Fruit fly (Drosophila melanogaster) whole organism, embryonic: ENCODE results near the gene CG15332.

ENCODE experiments used
- Ada2b ChIP-seq: fragments of 200-800 bp; sonication (Bioruptor generic); IDR thresholded peaks from 2 replicates; pipeline ENCODE4 v1.3.6; 2022; ENCODE audit warnings: missing biosample characterization, missing genetic modification characterization
- Antp ChIP-seq: fragments of 200-800 bp; sonication (Bioruptor generic); optimal IDR thresholded peaks from 3 replicates; lab custom pipeline; 2016; ENCODE audit warnings: missing biosample characterization, missing genetic modification characterization
- Asciz ChIP-seq: fragments of 200-800 bp; sonication (Bioruptor generic); optimal IDR thresholded peaks from 2 replicates; lab custom pipeline; 2017; ENCODE audit warnings: missing biosample characterization, mild to moderate bottlenecking, missing genetic modification characterization, missing genetic modification reagents
- Atf6 ChIP-seq: fragments of 200-800 bp; sonication (Bioruptor generic); IDR thresholded peaks from 2 replicates; pipeline ENCODE4 v1.3.6; 2022; ENCODE audit warnings: missing biosample characterization, missing genetic modification characterization
- B-H1 ChIP-seq: fragments of 200-800 bp; sonication (Bioruptor generic); IDR thresholded peaks from 3 replicates; pipeline ENCODE4 v1.3.6; 2022; ENCODE audit warnings: missing biosample characterization, missing genetic modification characterization
- CG1233 ChIP-seq: fragments of 200-800 bp; sonication (Bioruptor generic); optimal IDR thresholded peaks from 4 replicates; lab custom pipeline; 2018; ENCODE audit warnings: missing biosample characterization, mild to moderate bottlenecking, missing genetic modification characterization
- CG12391 ChIP-seq: fragments of 200-800 bp; sonication (Bioruptor generic); optimal IDR thresholded peaks from 3 replicates; lab custom pipeline; 2018; ENCODE audit warnings: missing biosample characterization, mild to moderate bottlenecking, missing genetic modification characterization, moderate library complexity
- CG13287 ChIP-seq: fragments of 200-800 bp; sonication (Bioruptor generic); IDR thresholded peaks from 2 replicates; pipeline ENCODE4 v1.3.6; 2022; ENCODE audit warnings: missing biosample characterization, missing genetic modification characterization; ENCODE audit not compliant: partially characterized antibody
- CG15269 ChIP-seq: fragments of 200-800 bp; sonication (Bioruptor generic); optimal IDR thresholded peaks from 2 replicates; lab custom pipeline; 2018; ENCODE audit warnings: missing biosample characterization, mild to moderate bottlenecking, missing genetic modification characterization, moderate library complexity
- CG15514 ChIP-seq: fragments of 200-800 bp; sonication (Bioruptor generic); optimal IDR thresholded peaks from 3 replicates; lab custom pipeline; 2017; ENCODE audit warnings: missing biosample characterization, missing genetic modification characterization, mild to moderate bottlenecking, moderate library complexity, missing genetic modification reagents
- CG17359 ChIP-seq: fragments of 200-800 bp; sonication (Bioruptor generic); optimal IDR thresholded peaks from 3 replicates; lab custom pipeline; 2018; ENCODE audit warnings: missing biosample characterization, mild to moderate bottlenecking, missing genetic modification characterization, moderate library complexity
- CG18476 ChIP-seq: fragments of 200-800 bp; sonication (Bioruptor generic); optimal IDR thresholded peaks from 2 replicates; lab custom pipeline; 2016; ENCODE audit warnings: missing biosample characterization, mild to moderate bottlenecking, missing genetic modification characterization
- CG2889 ChIP-seq: fragments of 200-800 bp; sonication (Bioruptor generic); IDR thresholded peaks from 3 replicates; pipeline ENCODE4 v1.3.6; 2022; ENCODE audit warnings: missing biosample characterization, missing genetic modification characterization
- CG3407 ChIP-seq: fragments of 200-800 bp; sonication (Bioruptor generic); optimal IDR thresholded peaks from 2 replicates; lab custom pipeline; 2018; ENCODE audit warnings: missing biosample characterization, mild to moderate bottlenecking, missing genetic modification characterization
- CG3847 ChIP-seq: fragments of 200-800 bp; sonication (Bioruptor generic); IDR thresholded peaks from 2 replicates; pipeline ENCODE4 v1.3.6; 2022; ENCODE audit warnings: missing biosample characterization, missing genetic modification characterization
- CG43689 ChIP-seq: fragments of 200-800 bp; sonication (Bioruptor generic); IDR thresholded peaks from 2 replicates; pipeline ENCODE4 v1.3.6; 2022; ENCODE audit warnings: missing biosample characterization, missing genetic modification characterization
- CG7357 ChIP-seq: fragments of 200-800 bp; sonication (Bioruptor generic); IDR thresholded peaks from 3 replicates; pipeline ENCODE4 v1.3.6; 2022; ENCODE audit warnings: missing biosample characterization, missing genetic modification characterization
- CG7839 ChIP-seq: fragments of 200-800 bp; sonication (Bioruptor generic); optimal IDR thresholded peaks from 3 replicates; lab custom pipeline; 2018; ENCODE audit warnings: missing biosample characterization, mild to moderate bottlenecking, missing genetic modification characterization, moderate library complexity
- CG7963 ChIP-seq: fragments of 200-800 bp; sonication (Bioruptor generic); IDR thresholded peaks from 3 replicates; pipeline ENCODE4 v1.3.6; 2022; ENCODE audit warnings: missing biosample characterization, missing genetic modification characterization; ENCODE audit not compliant: partially characterized antibody
- CG8944 ChIP-seq: fragments of 200-800 bp; sonication (Bioruptor generic); optimal IDR thresholded peaks from 3 replicates; lab custom pipeline; 2016; ENCODE audit warnings: missing biosample characterization, missing genetic modification characterization
- CG9727 ChIP-seq: fragments of 200-800 bp; sonication (Bioruptor generic); optimal IDR thresholded peaks from 3 replicates; lab custom pipeline; 2017; ENCODE audit warnings: missing biosample characterization, mild to moderate bottlenecking, missing genetic modification characterization
- Dip3 ChIP-seq: fragments of 200-800 bp; sonication (Bioruptor generic); optimal IDR thresholded peaks from 3 replicates; lab custom pipeline; 2016; ENCODE audit warnings: missing biosample characterization, missing genetic modification characterization
- HHEX ChIP-seq: fragments of 200-800 bp; sonication (Bioruptor generic); optimal IDR thresholded peaks from 3 replicates; lab custom pipeline; 2017; ENCODE audit warnings: missing biosample characterization, mild to moderate bottlenecking, missing genetic modification characterization, missing genetic modification reagents
- HLH4C ChIP-seq: fragments of 200-800 bp; sonication (Bioruptor generic); IDR thresholded peaks from 3 replicates; pipeline ENCODE4 v1.3.6; 2022; ENCODE audit warnings: missing biosample characterization, missing genetic modification characterization; ENCODE audit not compliant: partially characterized antibody
- Hey ChIP-seq: fragments of 200-800 bp; sonication (Bioruptor generic); optimal IDR thresholded peaks from 3 replicates; lab custom pipeline; 2018; ENCODE audit warnings: missing biosample characterization, mild to moderate bottlenecking, missing genetic modification characterization
- Meics ChIP-seq: fragments of 200-800 bp; sonication (Bioruptor generic); optimal IDR thresholded peaks from 2 replicates; lab custom pipeline; 2017; ENCODE audit warnings: missing biosample characterization, mild to moderate bottlenecking, missing genetic modification characterization
- Scr ChIP-seq: fragments of 200-800 bp; sonication (Bioruptor generic); IDR thresholded peaks from 2 replicates; pipeline ENCODE4 v1.3.6; 2022; ENCODE audit warnings: missing biosample characterization, missing genetic modification characterization; ENCODE audit not compliant: partially characterized antibody
- Sox102F ChIP-seq: fragments of 200-800 bp; sonication (Bioruptor generic); optimal IDR thresholded peaks from 2 replicates; lab custom pipeline; 2018; ENCODE audit warnings: missing biosample characterization, mild to moderate bottlenecking, missing genetic modification characterization, moderate library complexity
- Trl ChIP-seq, 3 experiments: fragments of >200 bp in 2 of 3; fragments of 200-800 bp in 1 of 3; sonication (Bioruptor generic) in 1 of 3; optimal IDR thresholded peaks; 2 replicates in 1 of 3; 3 replicates in 2 of 3; lab custom pipeline; 2016 to 2017; ENCODE audit warnings: missing biosample characterization in 1 of 3, missing genetic modification characterization in 1 of 3
- Xrp1 ChIP-seq: fragments of 200-800 bp; sonication (Bioruptor generic); IDR thresholded peaks from 2 replicates; pipeline ENCODE4 v1.3.6; 2022; ENCODE audit warnings: missing biosample characterization, missing genetic modification characterization
- amos ChIP-seq: fragments of 200-800 bp; sonication (Bioruptor generic); IDR thresholded peaks from 2 replicates; pipeline ENCODE4 v1.3.6; 2022; ENCODE audit warnings: missing biosample characterization, missing genetic modification characterization; ENCODE audit not compliant: partially characterized antibody
- az2 ChIP-seq: fragments of 200-800 bp; sonication (Bioruptor generic); optimal IDR thresholded peaks from 3 replicates; lab custom pipeline; 2016; ENCODE audit warnings: missing biosample characterization, missing genetic modification characterization
- bbx ChIP-seq: fragments of 200-800 bp; sonication (Bioruptor generic); IDR thresholded peaks from 2 replicates; pipeline ENCODE4 v1.3.6; 2022; ENCODE audit warnings: missing biosample characterization, missing genetic modification characterization; ENCODE audit not compliant: partially characterized antibody
- bigmax ChIP-seq: fragments of 200-800 bp; sonication (Bioruptor generic); optimal IDR thresholded peaks from 2 replicates; lab custom pipeline; 2018; ENCODE audit warnings: missing biosample characterization, mild to moderate bottlenecking, missing genetic modification characterization
- caup ChIP-seq: fragments of 200-800 bp; sonication (Bioruptor generic); optimal IDR thresholded peaks from 3 replicates; lab custom pipeline; 2017; ENCODE audit warnings: missing biosample characterization, mild to moderate bottlenecking, missing genetic modification characterization, moderate library complexity; ENCODE audit not compliant: severe bottlenecking
- crol ChIP-seq: fragments of 200-800 bp; sonication (Bioruptor generic); IDR thresholded peaks from 2 replicates; pipeline ENCODE4 v1.3.6; 2022; ENCODE audit warnings: missing biosample characterization, missing genetic modification characterization
- hkb ChIP-seq, 2 experiments: fragments of 200-800 bp in 1 of 2; fragments of >200 bp in 1 of 2; sonication (Bioruptor generic) in 1 of 2; IDR thresholded peaks in 1 of 2; optimal IDR thresholded peaks in 1 of 2; 2 replicates each; pipeline versions ENCODE4 v1.3.6 to Lab custom; 2017 to 2022; ENCODE audit warnings: missing biosample characterization in 1 of 2, missing genetic modification characterization in 1 of 2
- inv ChIP-seq: fragments of 200-800 bp; sonication (Bioruptor generic); IDR thresholded peaks from 2 replicates; pipeline ENCODE4 v1.3.6; 2022; ENCODE audit warnings: missing biosample characterization, missing genetic modification characterization; ENCODE audit not compliant: partially characterized antibody
- klu ChIP-seq: fragments of 200-800 bp; sonication (Bioruptor generic); IDR thresholded peaks from 2 replicates; pipeline ENCODE4 v1.3.6; 2022; ENCODE audit warnings: missing biosample characterization, missing genetic modification characterization
- lab ChIP-seq: fragments of 200-800 bp; sonication (Bioruptor generic); optimal IDR thresholded peaks from 3 replicates; lab custom pipeline; 2017; ENCODE audit warnings: missing biosample characterization, missing genetic modification characterization, mild to moderate bottlenecking, moderate library complexity, missing genetic modification reagents
- lmd ChIP-seq: fragments of 200-800 bp; sonication (Bioruptor generic); IDR thresholded peaks from 2 replicates; pipeline ENCODE4 v1.3.6; 2022; ENCODE audit warnings: missing biosample characterization, missing genetic modification characterization
- maf-S ChIP-seq: fragments of 200-800 bp; sonication (Bioruptor generic); optimal IDR thresholded peaks from 2 replicates; lab custom pipeline; 2016; ENCODE audit warnings: missing biosample characterization, missing genetic modification characterization
- odd ChIP-seq: fragments of 200-800 bp; sonication (Bioruptor generic); optimal IDR thresholded peaks from 2 replicates; lab custom pipeline; 2017; ENCODE audit warnings: missing biosample characterization, mild to moderate bottlenecking, missing genetic modification characterization
- repo ChIP-seq: fragments of 200-800 bp; sonication (Bioruptor generic); optimal IDR thresholded peaks from 2 replicates; lab custom pipeline; 2016; ENCODE audit warnings: missing biosample characterization, missing genetic modification characterization
- sens ChIP-seq: fragments of 200-800 bp; sonication (Bioruptor generic); peaks from one replicate; lab custom pipeline; 2016; ENCODE audit warnings: missing biosample characterization, missing genetic modification characterization
- slbo ChIP-seq: fragments of 200-800 bp; sonication (Bioruptor generic); IDR thresholded peaks from 2 replicates; pipeline ENCODE4 v1.3.6; 2022; ENCODE audit warnings: missing biosample characterization, missing genetic modification characterization
- slp2 ChIP-seq: fragments of 200-800 bp; sonication (Bioruptor generic); optimal IDR thresholded peaks from 2 replicates; lab custom pipeline; 2016; ENCODE audit warnings: missing biosample characterization, missing genetic modification characterization

CG15332 gene

DNA sequence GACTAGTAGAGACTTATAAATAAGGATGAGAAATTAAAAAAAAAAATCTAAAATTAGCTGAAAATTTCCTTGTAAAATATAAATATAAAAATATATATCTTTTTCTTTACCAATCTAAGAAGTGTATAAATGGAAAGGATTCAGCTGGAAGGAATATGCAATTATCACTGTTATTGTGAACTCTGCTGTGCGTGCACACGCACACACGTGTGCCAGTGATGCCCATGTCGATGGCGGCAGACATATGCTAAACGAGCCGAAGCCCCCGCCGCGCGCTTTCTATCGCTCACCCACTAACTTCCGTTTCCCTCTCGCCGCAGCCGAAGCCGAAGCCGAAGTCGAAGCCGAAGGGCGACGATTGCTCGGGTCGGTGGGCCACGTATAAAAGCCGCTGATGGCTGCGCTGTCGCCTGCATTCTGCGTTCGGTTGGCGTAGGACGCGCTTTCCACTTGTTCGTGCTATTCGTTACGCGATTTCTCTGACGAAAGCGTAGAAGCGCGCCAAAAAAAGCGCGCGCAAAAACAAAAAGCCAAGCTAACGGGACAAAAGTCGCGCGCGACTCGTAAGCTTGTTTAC, 39.5 kb upstream of the CG15332 start, which contains the start of gene Tbh (continued):
- TF ChIP-seq B-H1 (GFP tag; lab: Robert Waterston, UW), result no peak
- TF ChIP-seq CG3847 (GFP tag; lab: Robert Waterston, UW), result 0 out of 2 replicates have a peak, but pooled peaks have one; percentile 20
- no peak for TF ChIP-seq CG7357 (GFP tag; lab: Robert Waterston, UW)
- TF ChIP-seq CG12391 (tag; lab: Kevin White, UChicago), result peak; percentile 17
- TF ChIP-seq maf-S, result no peak
- no peak for TF ChIP-seq Antp (GFP tag; lab: Kevin White, UChicago)
- no peak for TF ChIP-seq Trl (optimal IDR thresholded peaks at IDR 0.05; lab: Kevin White, UChicago)
- no peak for TF ChIP-seq Trl (GFP tag; optimal IDR thresholded peaks at IDR 0.05; lab: Kevin White, UChicago)
- TF ChIP-seq CG7963 (GFP tag; lab: Robert Waterston, UW), result no peak
- TF ChIP-seq bbx (GFP tag; lab: Robert Waterston, UW), result no peak
- TF ChIP-seq crol, result peak; percentile 63
- no peak for TF ChIP-seq CG18476 (GFP tag; lab: Kevin White, UChicago)
- no peak for TF ChIP-seq bigmax (GFP tag; lab: Kevin White, UChicago)
- TF ChIP-seq Xrp1 (GFP tag; lab: Robert Waterston, UW), result no peak; the same call in 1 of the 2 replicates
- TF ChIP-seq CG1233 (GFP tag; lab: Kevin White, UChicago), result peak; percentile 23
- peak; percentile 72 for TF ChIP-seq lab (GFP tag; lab: Kevin White, UChicago)
- peak; percentile 35 for TF ChIP-seq Hey (tag; lab: Kevin White, UChicago)
- no peak for TF ChIP-seq CG2889 (GFP tag; lab: Robert Waterston, UW)
- TF ChIP-seq Meics (GFP tag; lab: Kevin White, UChicago), result peak; percentile 58
- TF ChIP-seq CG43689, result no peak
- TF ChIP-seq repo (GFP tag; lab: Kevin White, UChicago), result no peak
- peak; percentile 41 for TF ChIP-seq CG7839
- TF ChIP-seq Scr (GFP tag; lab: Robert Waterston, UW), result no peak
- TF ChIP-seq inv (GFP tag; lab: Robert Waterston, UW), result no peak
- TF ChIP-seq slbo (GFP tag; lab: Robert Waterston, UW), result peak; percentile 50
- peak; percentile 38 for TF ChIP-seq Sox102F
- peak; percentile 32 for TF ChIP-seq HHEX
- no peak for TF ChIP-seq slp2 (GFP tag; lab: Kevin White, UChicago)
- peak; percentile 41 for TF ChIP-seq CG15514
- no peak for TF ChIP-seq Dip3
- TF ChIP-seq Ada2b (GFP tag; lab: Robert Waterston, UW), result peak; percentile 35; the same call in 1 of the 2 replicates
- 0 out of 2 replicates have a peak, but pooled peaks have one; percentile 15 for TF ChIP-seq lmd (GFP tag; lab: Robert Waterston, UW)
- no peak for TF ChIP-seq CG8944 (GFP tag; lab: Kevin White, UChicago)
- peak; percentile 29 for TF ChIP-seq caup
- no peak for TF ChIP-seq klu
- peak; percentile 14 for TF ChIP-seq CG3407 (GFP tag; lab: Kevin White, UChicago)
- TF ChIP-seq sens (GFP tag; lab: Kevin White, UChicago), result peak; percentile 15
- peak; percentile 20 for TF ChIP-seq az2 (GFP tag; lab: Kevin White, UChicago)
- TF ChIP-seq Asciz (GFP tag; lab: Kevin White, UChicago), result peak; percentile 8
- TF ChIP-seq Atf6 (GFP tag; lab: Robert Waterston, UW), result peak; percentile 34; the same call in 1 of the 2 replicates
- TF ChIP-seq hkb (optimal IDR thresholded peaks at IDR 0.05; lab: Kevin White, UChicago), result no peak
- TF ChIP-seq hkb (GFP tag; IDR thresholded peaks at IDR 0.05; lab: Robert Waterston, UW), result 0 out of 2 replicates have a peak, but pooled peaks have one; percentile 38
- TF ChIP-seq HLH4C (GFP tag; lab: Robert Waterston, UW), result 0 out of 3 replicates have a peak, but pooled peaks have one; percentile 27
- peak; percentile 50 for TF ChIP-seq CG9727 (GFP tag; lab: Kevin White, UChicago)
- peak; percentile 28 for TF ChIP-seq odd (GFP tag; lab: Kevin White, UChicago)
- peak; percentile 32 for TF ChIP-seq CG15269 (tag; lab: Kevin White, UChicago)
- no peak; the same call in 1 of the 2 replicates for TF ChIP-seq CG13287 (GFP tag; lab: Robert Waterston, UW)
- peak; percentile 16; the same call in 1 of the 2 replicates for TF ChIP-seq amos (GFP tag; lab: Robert Waterston, UW)
- peak; percentile 25 for TF ChIP-seq CG17359 (tag; lab: Kevin White, UChicago)
